Worm (Caenorhabditis elegans) whole organism, L4 larva: ENCODE results near the gene F37A4.3.

Source experiments
- F49E8.2 ChIP-seq: sonication (generic microtip); optimal IDR thresholded peaks from 2 replicates; lab custom pipeline; 2016; ENCODE audit warnings: missing compliant biosample characterization, mild to moderate bottlenecking, missing genetic modification characterization, borderline replicate concordance
- Y5F2A.4 ChIP-seq: fragments of 200-800 bp; sonication (Bioruptor generic); optimal IDR thresholded peaks from 2 replicates; lab custom pipeline; 2018; ENCODE audit warnings: mild to moderate bottlenecking, missing genetic modification characterization, missing compliant biosample characterization
- aha-1 ChIP-seq: fragments of 150-350 bp; peaks from one replicate; lab custom pipeline; 2014; ENCODE audit warnings: missing biosample characterization, missing genetic modification characterization
- lim-7 ChIP-seq: fragments of 200-800 bp; sonication (Bioruptor generic); IDR thresholded peaks from 2 replicates; pipeline ENCODE4 v1.3.6; 2022; ENCODE audit warnings: missing genetic modification characterization, missing compliant biosample characterization
- nhr-237 ChIP-seq: sonication (generic microtip); optimal IDR thresholded peaks from 2 replicates; lab custom pipeline; 2017; ENCODE audit warnings: missing biosample characterization, missing genetic modification characterization
- nhr-6 ChIP-seq: fragments of 150-350 bp; optimal IDR thresholded peaks from 2 replicates; lab custom pipeline; 2014; ENCODE audit warnings: missing biosample characterization, missing genetic modification characterization

DNA sequence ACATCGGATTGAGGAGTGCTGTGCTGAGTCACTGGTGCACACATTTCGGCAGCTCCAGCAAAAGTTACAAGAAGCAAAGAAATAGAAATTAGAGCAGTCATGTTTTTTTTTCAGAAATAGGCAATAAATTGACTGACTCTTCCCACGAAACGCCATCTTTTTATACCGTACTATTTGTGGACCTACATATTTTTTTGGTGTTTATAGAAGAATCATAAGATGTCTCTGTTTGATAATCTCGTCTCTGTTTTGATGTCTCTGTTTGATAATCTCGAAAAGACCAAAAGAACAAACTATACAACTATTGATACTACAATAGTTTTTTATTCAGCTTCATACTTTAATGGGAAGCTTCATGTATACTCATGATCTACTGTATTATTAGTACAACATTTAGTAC is 16.1 kb downstream of the F37A4.3 start, which contains the start of gene Y102E9.3:
- TF ChIP-seq F49E8.2 (tag; lab: Kevin White, UChicago) (no peak), lim-7 (GFP tag; lab: Robert Waterston, UW) (no peak), nhr-237 (tag; lab: Kevin White, UChicago) (no peak), aha-1 (no peak), Y5F2A.4 (no peak), nhr-6 (tag; lab: Kevin White, UChicago) (no peak)
